Worm (Caenorhabditis elegans) whole organism, L3 larva: ENCODE results near the gene Y4C6B.1.

ENCODE experiments used
- ceh-9 ChIP-seq: sonication (generic microtip); optimal IDR thresholded peaks from 2 replicates; lab custom pipeline; 2018; ENCODE audit warnings: missing biosample characterization, missing genetic modification characterization
- egl-27 ChIP-seq: sonication (generic microtip); optimal IDR thresholded peaks from 4 replicates; lab custom pipeline; 2017; ENCODE audit warnings: missing biosample characterization, missing genetic modification reagents, missing genetic modification characterization
- elt-3 ChIP-seq, 3 experiments: fragments of 150-350 bp in 1 of 3; sonication (generic microtip) in 2 of 3; optimal IDR thresholded peaks; 2 replicates in 2 of 3; 4 replicates in 1 of 3; lab custom pipeline; 2014 to 2017; ENCODE audit warnings: missing biosample characterization in 3 of 3, missing genetic modification characterization in 3 of 3
- mdl-1 ChIP-seq: fragments of 150-350 bp; optimal IDR thresholded peaks from 2 replicates; lab custom pipeline; 2014; ENCODE audit warnings: missing biosample characterization, missing genetic modification characterization
- nhr-25 ChIP-seq: sonication (generic microtip); optimal IDR thresholded peaks from 2 replicates; lab custom pipeline; 2017; ENCODE audit warnings: missing biosample characterization, missing genetic modification characterization
- nhr-76 ChIP-seq: fragments of 150-350 bp; sonication (generic microtip); optimal IDR thresholded peaks from 5 replicates; lab custom pipeline; 2014; ENCODE audit warnings: missing biosample characterization, missing genetic modification characterization
- pha-4 ChIP-seq: fragments of 150-350 bp; optimal IDR thresholded peaks from 2 replicates; lab custom pipeline; 2014; ENCODE audit warnings: missing biosample characterization, missing genetic modification reagents, missing genetic modification characterization

DNA sequence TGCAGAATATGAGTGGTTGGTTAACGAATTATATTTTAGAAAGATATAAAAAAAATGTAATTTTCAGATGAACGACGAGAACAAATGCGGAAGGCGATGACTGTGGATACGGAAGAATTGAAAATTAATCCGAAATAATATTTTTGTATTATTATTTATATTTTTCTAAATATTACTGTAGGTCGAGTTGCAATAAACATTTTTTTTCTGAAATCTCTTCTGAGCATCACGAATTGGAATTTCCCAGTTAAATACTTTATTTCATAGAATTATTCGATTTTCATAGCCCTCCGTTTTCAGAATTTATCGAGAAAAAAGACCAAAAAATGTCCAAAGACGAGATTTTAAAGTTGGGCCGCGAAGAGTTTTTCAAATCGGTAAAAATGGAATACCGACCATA lies 43.3 kb downstream of the Y4C6B.1 start, which contains the start of gene ZK616.2:
- TF ChIP-seq mdl-1 (tag; lab: Kevin White, UChicago) (no peak), pha-4 (tag; lab: Kevin White, UChicago) (no peak), ceh-9 (tag; lab: Kevin White, UChicago) (no peak), elt-3 (tag; optimal IDR thresholded peaks at IDR 0.05; lab: Kevin White, UChicago) (no peak), egl-27 (tag; lab: Kevin White, UChicago) (no peak), nhr-76 (no peak), nhr-25 (tag; lab: Kevin White, UChicago) (no peak)
